Worm (Caenorhabditis elegans): ENCODE results near the gene srh-272.

DNA sequence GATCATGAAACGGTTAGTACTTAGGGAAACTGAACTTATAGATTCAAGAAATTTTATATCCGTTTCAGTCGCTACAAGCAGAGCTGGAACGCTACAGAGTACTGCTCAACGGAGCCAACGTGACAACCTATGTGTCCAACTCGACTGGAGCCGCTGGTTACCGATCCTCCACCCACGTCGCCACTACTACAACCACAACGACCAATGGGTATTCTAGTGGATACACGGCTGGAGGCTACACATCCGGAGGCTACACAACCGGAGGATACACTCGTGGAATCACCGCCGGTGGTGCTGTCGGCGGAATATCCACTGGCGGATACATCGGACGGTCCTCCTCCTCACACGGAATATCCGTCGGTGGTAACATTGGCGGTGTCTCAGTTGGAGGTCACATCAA lies 20.0 kb downstream of the srh-272 start:
- no peak for TF ChIP-seq skn-1 (tag; optimal IDR thresholded peaks at IDR 0.05)
- no peak for TF ChIP-seq R02D3.7 (tag; optimal IDR thresholded peaks at IDR 0.05)
- no peak for TF ChIP-seq lin-39 (tag; optimal IDR thresholded peaks at IDR 0.05)
- no peak for TF ChIP-seq fkh-10 (GFP tag; optimal IDR thresholded peaks at IDR 0.05)

All from whole organism, L3 larva.